Fruit fly (Drosophila melanogaster) whole organism, wandering third instar larva: ENCODE data around the gene mRpS10.

Experiments
- Abd-B ChIP-seq: fragments of >200 bp; optimal IDR thresholded peaks from 2 replicates; lab custom pipeline; 2017; ENCODE audit warnings: missing biosample characterization, missing genetic modification characterization
- CG32264 ChIP-seq: fragments of 200-800 bp; sonication (Bioruptor generic); optimal IDR thresholded peaks from 2 replicates; lab custom pipeline; 2016; ENCODE audit warnings: missing biosample characterization, missing genetic modification characterization
- CG9705 ChIP-seq: fragments of 200-800 bp; sonication (Bioruptor generic); optimal IDR thresholded peaks from 2 replicates; lab custom pipeline; 2018; ENCODE audit warnings: missing biosample characterization, mild to moderate bottlenecking, missing genetic modification characterization
- CrebA ChIP-seq: fragments of 200-800 bp; sonication (Bioruptor generic); optimal IDR thresholded peaks from 2 replicates; lab custom pipeline; 2016; ENCODE audit warnings: missing biosample characterization, mild to moderate bottlenecking, missing genetic modification characterization, borderline replicate concordance
- Dfd ChIP-seq: fragments of >200 bp; optimal IDR thresholded peaks from 2 replicates; lab custom pipeline; 2017; ENCODE audit warnings: missing biosample characterization, missing genetic modification characterization
- Dif ChIP-seq: fragments of 200-275, 200-300 bp; sonication (Bioruptor generic); optimal IDR thresholded peaks from 2 replicates; lab custom pipeline; 2018; ENCODE audit warnings: missing biosample characterization, missing genetic modification characterization; ENCODE audit not compliant: partially characterized antibody
- GATAd ChIP-seq: sonication (Bioruptor generic); optimal IDR thresholded peaks from 2 replicates; lab custom pipeline; 2016; ENCODE audit warnings: missing biosample characterization, missing genetic modification characterization
- HLH106 ChIP-seq: fragments of 200-800 bp; optimal IDR thresholded peaks from 3 replicates; lab custom pipeline; 2019; ENCODE audit warnings: missing biosample characterization, mild to moderate bottlenecking, missing genetic modification characterization, moderate library complexity
- Hnf4 ChIP-seq: fragments of 200-800 bp; sonication (Bioruptor generic); optimal IDR thresholded peaks from 2 replicates; lab custom pipeline; 2016; ENCODE audit warnings: missing biosample characterization, mild to moderate bottlenecking, missing genetic modification characterization
- Hr78 ChIP-seq: fragments of >200 bp; optimal IDR thresholded peaks from 2 replicates; lab custom pipeline; 2017; ENCODE audit warnings: missing biosample characterization, missing genetic modification characterization
- Hr83 ChIP-seq: fragments of 200-300 bp; sonication (Bioruptor generic); optimal IDR thresholded peaks from 2 replicates; lab custom pipeline; 2016; ENCODE audit warnings: missing biosample characterization, mild to moderate bottlenecking, missing genetic modification characterization, moderate library complexity; ENCODE audit not compliant: poor library complexity, severe bottlenecking
- Jra ChIP-seq: sonication (Bioruptor generic); optimal IDR thresholded peaks from 2 replicates; lab custom pipeline; 2016; ENCODE audit warnings: missing biosample characterization, missing genetic modification characterization
- Mio ChIP-seq: sonication (Bioruptor generic); optimal IDR thresholded peaks from 2 replicates; lab custom pipeline; 2016; ENCODE audit warnings: missing biosample characterization, missing genetic modification characterization
- Myc ChIP-seq: fragments of >200 bp; optimal IDR thresholded peaks from 2 replicates; lab custom pipeline; 2017
- N ChIP-seq: fragments of >200 bp; optimal IDR thresholded peaks from 2 replicates; lab custom pipeline; 2018; ENCODE audit warnings: missing biosample characterization, missing external identifiers, missing genetic modification characterization
- OdsH ChIP-seq: fragments of 200-800 bp; sonication (Bioruptor generic); optimal IDR thresholded peaks from 2 replicates; lab custom pipeline; 2016; ENCODE audit warnings: missing biosample characterization, mild to moderate bottlenecking, missing genetic modification characterization
- Rel ChIP-seq, 2 experiments: fragments of 200-800 bp; sonication (Bioruptor generic) in 1 of 2; optimal IDR thresholded peaks; 2 replicates in 1 of 2; 3 replicates in 1 of 2; lab custom pipeline; 2016 to 2019; ENCODE audit warnings: mild to moderate bottlenecking in 2 of 2, missing biosample characterization in 2 of 2, missing genetic modification characterization in 2 of 2, moderate library complexity in 1 of 2
- Sp1 ChIP-seq: fragments of 200-800 bp; sonication (Bioruptor generic); optimal IDR thresholded peaks from 3 replicates; lab custom pipeline; 2019; ENCODE audit warnings: missing biosample characterization, mild to moderate bottlenecking, missing genetic modification characterization, moderate library complexity
- Vsx2 ChIP-seq: fragments of 200-300, 225-300 bp; sonication (Bioruptor generic); optimal IDR thresholded peaks from 2 replicates; lab custom pipeline; 2018; ENCODE audit warnings: missing biosample characterization, missing genetic modification characterization; ENCODE audit not compliant: partially characterized antibody
- br ChIP-seq: fragments of 200-800 bp; sonication (Bioruptor generic); optimal IDR thresholded peaks from 2 replicates; lab custom pipeline; 2016; ENCODE audit warnings: missing biosample characterization, missing genetic modification characterization
- brk ChIP-seq: fragments of 200-800 bp; sonication (Bioruptor generic); optimal IDR thresholded peaks from 2 replicates; lab custom pipeline; 2016; ENCODE audit warnings: missing biosample characterization, mild to moderate bottlenecking, missing genetic modification characterization
- dl ChIP-seq, 2 experiments: fragments of 175-275, 200-275 bp in 1 of 2; fragments of 200-275 bp in 1 of 2; sonication (Bioruptor generic); optimal IDR thresholded peaks; lab custom pipeline; 2018; ENCODE audit warnings: mild to moderate bottlenecking in 2 of 2, missing biosample characterization in 2 of 2, missing genetic modification characterization in 2 of 2, moderate library complexity in 2 of 2; ENCODE audit not compliant: partially characterized antibody in 2 of 2, insufficient read depth in 1 of 2
- dmrt93B ChIP-seq: fragments of 200-800 bp; sonication (Bioruptor generic); optimal IDR thresholded peaks from 2 replicates; lab custom pipeline; 2018; ENCODE audit warnings: missing biosample characterization, mild to moderate bottlenecking, missing genetic modification characterization
- dsf ChIP-seq: sonication (Bioruptor generic); optimal IDR thresholded peaks from 2 replicates; lab custom pipeline; 2016; ENCODE audit warnings: missing biosample characterization, missing genetic modification characterization, borderline replicate concordance
- ey ChIP-seq: fragments of 200-800 bp; sonication (Bioruptor generic); optimal IDR thresholded peaks from 2 replicates; lab custom pipeline; 2016; ENCODE audit warnings: missing biosample characterization, missing genetic modification characterization
- foxo ChIP-seq, 2 experiments: fragments of 200-800 bp; sonication (Bioruptor generic); optimal IDR thresholded peaks; 2 replicates in 1 of 2; 3 replicates in 1 of 2; lab custom pipeline; 2016 to 2017; ENCODE audit warnings: missing biosample characterization in 2 of 2, missing genetic modification characterization in 2 of 2
- fru ChIP-seq: fragments of 200-800 bp; sonication (Bioruptor generic); optimal IDR thresholded peaks from 3 replicates; lab custom pipeline; 2016; ENCODE audit warnings: missing biosample characterization, mild to moderate bottlenecking, missing genetic modification characterization
- h ChIP-seq: fragments of 200-800 bp; sonication (Bioruptor generic); optimal IDR thresholded peaks from 3 replicates; lab custom pipeline; 2016; ENCODE audit warnings: missing biosample characterization, mild to moderate bottlenecking, missing genetic modification characterization
- jim ChIP-seq: fragments of 175-275, 200-325 bp; sonication (Bioruptor generic); optimal IDR thresholded peaks from 2 replicates; lab custom pipeline; 2016; ENCODE audit warnings: missing biosample characterization, mild to moderate bottlenecking, missing genetic modification characterization
- lola ChIP-seq: fragments of >200 bp; optimal IDR thresholded peaks from 2 replicates; lab custom pipeline; 2017; ENCODE audit warnings: missing biosample characterization, missing genetic modification characterization
- pan ChIP-seq: fragments of >200 bp; optimal IDR thresholded peaks from 2 replicates; lab custom pipeline; 2017
- psq ChIP-seq: fragments of 200-800 bp; sonication (Bioruptor generic); optimal IDR thresholded peaks from 3 replicates; lab custom pipeline; 2017; ENCODE audit warnings: missing biosample characterization, mild to moderate bottlenecking, missing genetic modification characterization, moderate library complexity
- rgr ChIP-seq: fragments of 200-800 bp; sonication (Bioruptor generic); optimal IDR thresholded peaks from 3 replicates; lab custom pipeline; 2016; ENCODE audit warnings: missing biosample characterization, mild to moderate bottlenecking, missing genetic modification characterization
- sage ChIP-seq: fragments of 200-800 bp; sonication (Bioruptor generic); optimal IDR thresholded peaks from 2 replicates; lab custom pipeline; 2016; ENCODE audit warnings: missing biosample characterization, mild to moderate bottlenecking, missing genetic modification characterization
- sv ChIP-seq: fragments of 200-800 bp; sonication (Bioruptor generic); optimal IDR thresholded peaks from 3 replicates; lab custom pipeline; 2016; ENCODE audit warnings: missing biosample characterization, missing genetic modification characterization
- tai ChIP-seq: sonication (Bioruptor generic); optimal IDR thresholded peaks from 2 replicates; lab custom pipeline; 2016; ENCODE audit warnings: missing biosample characterization, missing genetic modification characterization
- usp ChIP-seq: fragments of >200 bp; optimal IDR thresholded peaks from 2 replicates; lab custom pipeline; 2017; ENCODE audit warnings: missing biosample characterization, missing genetic modification characterization
- woc ChIP-seq: sonication (Bioruptor generic); optimal IDR thresholded peaks from 2 replicates; lab custom pipeline; 2016; ENCODE audit warnings: missing biosample characterization, mild to moderate bottlenecking, missing genetic modification characterization

mRpS10 gene

DNA sequence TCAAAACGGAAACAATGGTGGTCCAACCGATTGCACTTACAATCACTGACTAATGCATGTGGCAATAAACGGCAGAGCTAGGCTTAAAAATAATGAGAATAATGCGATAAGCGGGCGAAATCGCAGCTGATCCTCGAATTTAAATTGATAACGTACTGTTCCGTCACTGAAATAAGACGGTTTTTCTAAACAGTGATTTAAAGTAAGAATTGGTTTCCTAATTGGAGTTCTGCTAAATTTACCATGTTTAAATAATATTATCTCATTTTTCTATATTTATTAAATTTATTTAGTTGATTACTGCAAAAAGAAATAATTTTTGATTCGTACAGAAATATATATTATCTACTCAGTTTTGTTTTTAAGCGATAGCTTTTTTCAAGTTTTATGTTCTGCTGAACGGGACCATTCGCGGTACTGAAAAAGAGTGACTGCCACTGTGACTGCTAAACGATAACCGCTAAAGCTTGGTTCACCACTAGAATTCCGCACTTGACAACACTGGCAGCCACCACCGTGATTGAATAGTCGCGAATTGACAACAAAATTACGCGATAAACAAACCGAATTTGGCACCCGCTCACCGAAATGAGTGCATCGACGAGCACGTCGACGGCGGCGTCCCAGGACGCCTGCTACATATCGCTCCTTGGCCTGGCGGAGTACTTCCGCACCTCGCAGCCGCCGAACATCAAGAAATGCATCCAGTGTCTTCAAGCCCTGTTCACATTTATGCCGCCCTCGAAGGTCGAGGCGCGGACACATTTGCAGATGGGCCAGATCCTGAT, 20.6 kb upstream of the mRpS10 start, which contains the start of the genes Spn88Eb and Mau2 (continued):
- TF ChIP-seq Rel (GFP tag; optimal IDR thresholded peaks at IDR 0.05; lab: Kevin White, UChicago) = no peak
- peak; percentile 7 for TF ChIP-seq Rel (tag; optimal IDR thresholded peaks at IDR 0.05; lab: Kevin White, UChicago)
- peak; percentile 56 for TF ChIP-seq Sp1 (GFP tag; lab: Kevin White, UChicago)
- no peak for TF ChIP-seq brk (GFP tag; lab: Kevin White, UChicago)
- peak; percentile 47 for TF ChIP-seq ey
- TF ChIP-seq CG32264 (GFP tag; lab: Kevin White, UChicago) = no peak
- TF ChIP-seq dsf (GFP tag; lab: Kevin White, UChicago) = no peak
- no peak for TF ChIP-seq Vsx2 (GFP tag; lab: Kevin White, UChicago)
- TF ChIP-seq rgr (GFP tag; lab: Kevin White, UChicago) = peak; percentile 64
- TF ChIP-seq usp (GFP tag; lab: Kevin White, UChicago) = no peak
- TF ChIP-seq HLH106 (tag; lab: Kevin White, UChicago) = peak; percentile 74
- TF ChIP-seq, all 38 proteins: peak for 12

DNA sequence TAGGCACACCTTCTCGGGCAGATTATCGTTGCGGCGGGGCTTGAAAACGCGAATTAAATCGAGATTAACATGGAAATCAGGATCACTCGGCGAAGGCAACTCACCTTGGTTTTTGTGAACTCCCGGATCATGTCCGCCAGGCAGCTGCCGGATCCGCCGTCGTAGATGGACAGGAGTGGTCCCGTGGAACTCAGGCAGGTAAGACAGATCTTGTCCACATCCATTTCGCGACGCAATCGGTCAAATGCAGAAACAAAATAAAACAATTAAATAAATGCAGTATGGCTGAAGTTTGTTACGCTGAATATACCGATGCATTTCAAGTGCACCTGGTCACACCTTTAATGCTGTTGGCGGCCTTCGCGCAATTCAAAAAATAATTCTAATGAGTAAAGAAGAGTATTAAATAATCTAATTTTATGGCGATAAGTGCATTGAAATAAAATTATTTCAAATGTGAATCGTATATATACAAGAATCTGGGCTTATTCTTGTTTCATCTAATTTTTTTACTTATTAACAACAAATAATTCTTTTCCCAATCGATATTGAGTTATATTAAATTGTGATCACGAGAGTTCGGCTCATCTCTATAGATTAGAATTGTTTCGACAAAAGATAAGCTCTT, 16.0 kb upstream of the mRpS10 start, which contains the start of the genes CG6654 and CG4210:
Gene CG6654 (minus strand): TSS at position 297 of the 628 bp plus-strand sequence.
Gene CG4210 (plus strand): TSS at position 613 of the 628 bp plus-strand sequence.
- TF ChIP-seq Hr78 (GFP tag; lab: Kevin White, UChicago) (no peak), tai (GFP tag; lab: Kevin White, UChicago) (no peak), Sp1 (GFP tag; lab: Kevin White, UChicago) (peak; percentile 27), CG9705 (peak; percentile 28), woc (GFP tag; lab: Kevin White, UChicago) (peak; percentile 71), Rel (GFP tag; optimal IDR thresholded peaks at IDR 0.05; lab: Kevin White, UChicago) (no peak), Rel (tag; optimal IDR thresholded peaks at IDR 0.05; lab: Kevin White, UChicago) (peak; percentile 54), HLH106 (tag; lab: Kevin White, UChicago) (peak; percentile 69)

DNA sequence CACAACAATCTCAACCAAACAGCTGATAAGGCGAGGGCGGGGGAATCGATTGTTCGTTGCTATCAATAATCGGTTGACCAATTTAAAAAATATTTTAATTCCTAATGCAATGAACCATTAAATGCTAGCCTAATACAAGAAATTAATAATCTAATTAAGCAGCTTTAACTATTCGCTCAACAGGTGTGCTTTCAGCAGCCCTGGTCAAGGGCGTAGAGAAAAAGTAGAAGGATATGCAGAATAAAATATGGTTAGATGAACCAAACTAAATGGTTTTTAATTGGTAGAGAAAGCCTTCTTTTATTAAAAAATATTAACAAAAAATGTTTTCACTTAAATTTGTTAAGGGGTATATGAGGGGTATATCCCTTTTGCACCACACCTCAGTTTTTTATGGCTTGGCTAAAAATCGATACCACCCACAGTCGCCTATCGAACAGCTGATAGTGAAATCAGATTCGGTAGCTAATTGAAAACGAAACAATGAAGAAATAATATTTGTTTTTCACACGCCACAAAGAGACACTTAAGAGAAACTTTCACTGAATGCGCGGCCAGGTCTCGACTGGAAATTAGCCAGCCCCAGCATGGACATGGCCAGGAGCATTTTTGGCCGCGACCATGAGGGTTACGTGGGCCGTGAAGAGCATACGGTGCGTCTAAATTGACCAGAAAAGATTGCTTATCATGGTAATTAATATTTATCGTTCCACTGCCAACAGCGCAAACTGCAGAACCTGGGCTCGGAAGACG, 10.5 kb upstream of the mRpS10 start, which contains the start of the genes SIDL and CG12241:
Gene SIDL (minus strand): TSS at position 51 of the 753 bp plus-strand sequence.
Gene CG12241 (plus strand): TSS at position 433 of the 753 bp plus-strand sequence.
- TF ChIP-seq N (GFP tag; lab: Kevin White, UChicago) = no peak
- peak; percentile 62 for TF ChIP-seq OdsH (GFP tag; lab: Kevin White, UChicago)
- TF ChIP-seq Sp1 (GFP tag; lab: Kevin White, UChicago) = peak; percentile 75
- TF ChIP-seq dsf (GFP tag; lab: Kevin White, UChicago) = no peak
- no peak for TF ChIP-seq Hr83 (GFP tag; lab: Kevin White, UChicago)
- TF ChIP-seq dl (GFP tag; optimal IDR thresholded peaks at IDR 0.05; lab: Kevin White, UChicago; ENCODE audit: insufficient read depth in 1 of 2, partially characterized antibody in 2 of 2) = no peak
- TF ChIP-seq CG32264 (GFP tag; lab: Kevin White, UChicago) = peak; percentile 83
- peak; percentile 41 for TF ChIP-seq Mio
- TF ChIP-seq jim (GFP tag; lab: Kevin White, UChicago) = no peak
- no peak for TF ChIP-seq woc (GFP tag; lab: Kevin White, UChicago)
- TF ChIP-seq GATAd (GFP tag; lab: Kevin White, UChicago) = peak; percentile 9
- no peak for TF ChIP-seq Vsx2 (GFP tag; lab: Kevin White, UChicago)
- no peak for TF ChIP-seq Dif (GFP tag; lab: Kevin White, UChicago)
- no peak for TF ChIP-seq fru (GFP tag; lab: Kevin White, UChicago)
- no peak for TF ChIP-seq CrebA
- TF ChIP-seq Myc (lab: Kevin White, UChicago) = no peak
- peak; percentile 72 for TF ChIP-seq CG9705
- peak; percentile 67 for TF ChIP-seq psq (GFP tag; lab: Kevin White, UChicago)
- no peak for TF ChIP-seq dmrt93B (GFP tag; lab: Kevin White, UChicago)
- TF ChIP-seq HLH106 (tag; lab: Kevin White, UChicago) = peak; percentile 94
- TF ChIP-seq Abd-B (GFP tag; lab: Kevin White, UChicago) = no peak
- TF ChIP-seq br (GFP tag; lab: Kevin White, UChicago) = no peak
- TF ChIP-seq Jra = no peak
- TF ChIP-seq Hr78 (GFP tag; lab: Kevin White, UChicago) = no peak
- peak; percentile 63 for TF ChIP-seq sv (GFP tag; lab: Kevin White, UChicago)
- no peak for TF ChIP-seq lola
- no peak for TF ChIP-seq tai (GFP tag; lab: Kevin White, UChicago)
- TF ChIP-seq Rel (GFP tag; optimal IDR thresholded peaks at IDR 0.05; lab: Kevin White, UChicago) = no peak
- peak; percentile 74 for TF ChIP-seq Rel (tag; optimal IDR thresholded peaks at IDR 0.05; lab: Kevin White, UChicago)
- no peak for TF ChIP-seq pan (lab: Kevin White, UChicago)
- no peak for TF ChIP-seq brk (GFP tag; lab: Kevin White, UChicago)
- TF ChIP-seq sage (GFP tag; lab: Kevin White, UChicago) = no peak
- no peak for TF ChIP-seq usp (GFP tag; lab: Kevin White, UChicago)
- TF ChIP-seq Dfd = no peak
- peak; percentile 71 for TF ChIP-seq rgr (GFP tag; lab: Kevin White, UChicago)
- peak; percentile 77 for TF ChIP-seq ey
- peak; percentile 95 for TF ChIP-seq h (GFP tag; lab: Kevin White, UChicago)
- TF ChIP-seq foxo (GFP tag; optimal IDR thresholded peaks at IDR 0.05; lab: Kevin White, UChicago) = peak; percentile 28 to 94
- TF ChIP-seq Hnf4 (GFP tag; lab: Kevin White, UChicago) = no peak
- TF ChIP-seq, all 38 proteins: peak for 14
